Worm (Caenorhabditis elegans): ENCODE data around the gene C45H4.14.

DNA sequence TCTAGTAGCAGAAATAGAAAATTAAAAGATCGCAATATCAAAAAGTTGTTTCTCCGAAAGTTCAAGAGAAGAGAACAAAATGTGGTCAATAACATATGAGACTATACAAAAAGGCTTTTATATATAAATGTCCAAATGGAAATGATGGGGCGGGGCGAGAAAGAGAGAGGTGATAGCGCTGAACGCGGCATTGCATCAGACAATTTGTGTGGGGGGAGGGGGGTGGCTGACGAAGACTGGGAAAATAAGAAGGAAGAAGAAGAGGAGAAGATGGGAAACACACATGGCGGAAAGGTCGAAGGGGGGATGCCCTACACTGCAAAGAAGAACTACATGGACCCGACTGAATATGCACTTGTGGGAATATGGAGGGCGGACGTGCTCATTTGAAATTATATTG is 23.9 kb downstream of the C45H4.14 start:
- TF ChIP-seq C06A6.2 (GFP tag; conservative IDR thresholded peaks at IDR 0.05) (no peak), F55B11.4 (tag; optimal IDR thresholded peaks at IDR 0.05; ENCODE audit: borderline replicate concordance, insufficient read depth) (no peak), rcor-1 (GFP tag; IDR thresholded peaks at IDR 0.05) (no peak), hlh-26 (GFP tag; conservative IDR thresholded peaks at IDR 0.05) (no peak)
